Worm (Caenorhabditis elegans) whole organism, L1 larva: ENCODE data around the gene F26D2.16.

Source experiments
- C04F5.9 ChIP-seq: sonication (generic microtip); optimal IDR thresholded peaks from 2 replicates; lab custom pipeline; 2016; ENCODE audit warnings: missing genetic modification characterization, missing compliant biosample characterization
- C16A3.4 ChIP-seq: fragments of 150-350 bp; optimal IDR thresholded peaks from 2 replicates; lab custom pipeline; 2014; ENCODE audit warnings: missing biosample characterization, missing genetic modification characterization
- C34B4.2 ChIP-seq: sonication (generic microtip); optimal IDR thresholded peaks from 2 replicates; lab custom pipeline; 2017; ENCODE audit warnings: mild to moderate bottlenecking, missing genetic modification characterization, missing compliant biosample characterization
- Y116A8C.19 ChIP-seq: sonication (generic microtip); optimal IDR thresholded peaks from 2 replicates; lab custom pipeline; 2016; ENCODE audit warnings: missing compliant biosample characterization, missing genetic modification characterization, borderline replicate concordance
- aha-1 ChIP-seq: fragments of 150-350 bp; optimal IDR thresholded peaks from 2 replicates; lab custom pipeline; 2014; ENCODE audit warnings: missing biosample characterization, missing genetic modification characterization
- ama-1 ChIP-seq: fragments of 150-350 bp; optimal IDR thresholded peaks from 2 replicates; lab custom pipeline; 2014
- ceh-63 ChIP-seq: fragments of 200-800 bp; sonication (Bioruptor generic); optimal IDR thresholded peaks from 2 replicates; lab custom pipeline; 2018; ENCODE audit warnings: mild to moderate bottlenecking, missing genetic modification characterization, missing compliant biosample characterization
- ceh-90 ChIP-seq: sonication (generic microtip); optimal IDR thresholded peaks from 2 replicates; lab custom pipeline; 2016; ENCODE audit warnings: missing genetic modification characterization, missing compliant biosample characterization
- ces-1 ChIP-seq: fragments of 150-350 bp; optimal IDR thresholded peaks from 2 replicates; lab custom pipeline; 2014; ENCODE audit warnings: missing biosample characterization, missing genetic modification reagents, missing genetic modification characterization
- dsc-1 ChIP-seq: sonication (generic microtip); optimal IDR thresholded peaks from 2 replicates; lab custom pipeline; 2016; ENCODE audit warnings: mild to moderate bottlenecking, missing genetic modification characterization, missing compliant biosample characterization
- efl-1 ChIP-seq, 4 experiments: fragments of 150-350 bp; optimal IDR thresholded peaks in 3 of 4; peaks in 1 of 4; 1 replicate in 1 of 4; 2 replicates in 3 of 4; lab custom pipeline; 2014; ENCODE audit warnings: missing biosample characterization in 2 of 4, missing genetic modification characterization in 2 of 4, missing genetic modification reagents in 2 of 4
- egl-13 ChIP-seq: sonication (generic microtip); optimal IDR thresholded peaks from 2 replicates; lab custom pipeline; 2016; ENCODE audit warnings: missing genotype, missing genetic modification reagents, missing genetic modification characterization, missing compliant biosample characterization
- elt-2 ChIP-seq: sonication (generic microtip); optimal IDR thresholded peaks from 2 replicates; lab custom pipeline; 2016; ENCODE audit warnings: missing genetic modification characterization, mild to moderate bottlenecking, inconsistent platforms, missing compliant biosample characterization, missing genetic modification reagents
- elt-3 ChIP-seq, 6 experiments: fragments of 150-350 bp in 1 of 6; sonication (generic microtip); optimal IDR thresholded peaks; 2 replicates each; lab custom pipeline; 2017 to 2018; ENCODE audit warnings: missing biosample characterization in 6 of 6, missing genetic modification characterization in 6 of 6, inconsistent platforms in 1 of 6
- fkh-4 ChIP-seq: sonication (generic microtip); optimal IDR thresholded peaks from 2 replicates; lab custom pipeline; 2016; ENCODE audit warnings: missing compliant biosample characterization, missing genetic modification characterization, borderline replicate concordance
- isw-1 ChIP-seq: fragments of 200-800 bp; sonication (Bioruptor generic); IDR thresholded peaks from 2 replicates; pipeline ENCODE4 v1.3.6; 2022; ENCODE audit warnings: missing genetic modification characterization, missing compliant biosample characterization
- jun-1 ChIP-seq: fragments of 150-350 bp; optimal IDR thresholded peaks from 2 replicates; lab custom pipeline; 2014; ENCODE audit warnings: missing biosample characterization, missing genetic modification reagents, missing genetic modification characterization
- lin-13 ChIP-seq: fragments of 150-350 bp; optimal IDR thresholded peaks from 2 replicates; lab custom pipeline; 2014; ENCODE audit warnings: missing biosample characterization, missing genetic modification reagents, missing genetic modification characterization
- lin-14 ChIP-seq: fragments of 200-800 bp; sonication (Bioruptor generic); optimal IDR thresholded peaks from 2 replicates; lab custom pipeline; 2018; ENCODE audit warnings: mild to moderate bottlenecking, missing genetic modification characterization, moderate library complexity, missing compliant biosample characterization
- lin-15B ChIP-seq: fragments of 150-350 bp; sonication (generic microtip); optimal IDR thresholded peaks from 3 replicates; lab custom pipeline; 2014; ENCODE audit warnings: missing biosample characterization, missing genetic modification characterization
- lsy-2 ChIP-seq, 2 experiments: fragments of 150-350 bp; optimal IDR thresholded peaks; 2 replicates each; lab custom pipeline; 2014; ENCODE audit warnings: missing biosample characterization in 2 of 2, missing genetic modification characterization in 2 of 2
- mdl-1 ChIP-seq, 2 experiments: fragments of 150-350 bp; optimal IDR thresholded peaks; 2 replicates each; lab custom pipeline; 2014 to 2017; ENCODE audit warnings: missing biosample characterization in 2 of 2, missing genetic modification characterization in 2 of 2, inconsistent platforms in 1 of 2
- nhr-20 ChIP-seq: sonication (generic microtip); optimal IDR thresholded peaks from 2 replicates; lab custom pipeline; 2016; ENCODE audit warnings: mild to moderate bottlenecking, missing genetic modification characterization, missing compliant biosample characterization
- nhr-237 ChIP-seq: fragments of 150-350 bp; optimal IDR thresholded peaks from 2 replicates; lab custom pipeline; 2014; ENCODE audit warnings: missing biosample characterization, missing genetic modification characterization
- nhr-28 ChIP-seq: fragments of 150-350 bp; optimal IDR thresholded peaks from 2 replicates; lab custom pipeline; 2014; ENCODE audit warnings: missing biosample characterization, missing genetic modification characterization
- nhr-77 ChIP-seq: fragments of 150-350 bp; optimal IDR thresholded peaks from 2 replicates; lab custom pipeline; 2014; ENCODE audit warnings: missing biosample characterization, missing genetic modification characterization
- nhr-90 ChIP-seq: sonication (generic microtip); optimal IDR thresholded peaks from 2 replicates; lab custom pipeline; 2016; ENCODE audit warnings: mild to moderate bottlenecking, missing genetic modification characterization, missing compliant biosample characterization; ENCODE audit not compliant: poor library complexity
- pax-3 ChIP-seq: fragments of 200-800 bp; sonication (Bioruptor generic); optimal IDR thresholded peaks from 2 replicates; lab custom pipeline; 2018; ENCODE audit warnings: mild to moderate bottlenecking, missing genetic modification characterization, moderate library complexity, missing compliant biosample characterization
- pqm-1 ChIP-seq: sonication (generic microtip); optimal IDR thresholded peaks from 3 replicates; lab custom pipeline; 2017; ENCODE audit warnings: missing biosample characterization, missing genetic modification characterization
- rnt-1 ChIP-seq: sonication (generic microtip); optimal IDR thresholded peaks from 2 replicates; lab custom pipeline; 2016; ENCODE audit warnings: mild to moderate bottlenecking, missing genetic modification characterization, moderate library complexity, missing compliant biosample characterization
- snpc-4 ChIP-seq: fragments of 150-350 bp; optimal IDR thresholded peaks from 2 replicates; lab custom pipeline; 2014; ENCODE audit warnings: missing biosample characterization, missing genetic modification characterization
- sox-4 ChIP-seq: sonication (generic microtip); optimal IDR thresholded peaks from 2 replicates; lab custom pipeline; 2016; ENCODE audit warnings: missing genetic modification characterization, missing compliant biosample characterization
- sptf-1 ChIP-seq: fragments of 150-350 bp; optimal IDR thresholded peaks from 2 replicates; lab custom pipeline; 2014; ENCODE audit warnings: missing biosample characterization, missing genetic modification characterization
- sup-37 ChIP-seq: fragments of 200-800 bp; sonication (Bioruptor generic); optimal IDR thresholded peaks from 2 replicates; lab custom pipeline; 2018; ENCODE audit warnings: mild to moderate bottlenecking, missing genetic modification characterization, missing compliant biosample characterization
- swsn-7 ChIP-seq: sonication (generic microtip); optimal IDR thresholded peaks from 2 replicates; lab custom pipeline; 2016; ENCODE audit warnings: missing genetic modification characterization, missing compliant biosample characterization
- tlp-1 ChIP-seq: fragments of 150-350 bp; optimal IDR thresholded peaks from 2 replicates; lab custom pipeline; 2014; ENCODE audit warnings: missing biosample characterization, missing genetic modification characterization
- unc-130 ChIP-seq: fragments of 150-350 bp; optimal IDR thresholded peaks from 2 replicates; lab custom pipeline; 2017; ENCODE audit warnings: missing biosample characterization, missing genetic modification characterization, inconsistent platforms
- vab-15 ChIP-seq: sonication (generic microtip); optimal IDR thresholded peaks from 2 replicates; lab custom pipeline; 2017; ENCODE audit warnings: missing genotype, mild to moderate bottlenecking, missing genetic modification characterization, missing compliant biosample characterization
- xbp-1 ChIP-seq: sonication (generic microtip); optimal IDR thresholded peaks from 2 replicates; lab custom pipeline; 2016; ENCODE audit warnings: missing genetic modification characterization, missing compliant biosample characterization
- zag-1 ChIP-seq: fragments of 150-350 bp; optimal IDR thresholded peaks from 2 replicates; lab custom pipeline; 2014; ENCODE audit warnings: missing biosample characterization, missing genetic modification characterization
- zip-4 ChIP-seq: fragments of 200-800 bp; sonication (Bioruptor generic); optimal IDR thresholded peaks from 2 replicates; lab custom pipeline; 2018; ENCODE audit warnings: mild to moderate bottlenecking, missing genetic modification characterization, moderate library complexity, missing compliant biosample characterization

F26D2.16 gene

ce11 chrV:16429940-16430339, 10.3 kb upstream of the F26D2.16 start, which contains the start of gene str-73:
str-73 (plus strand) TSS chrV:16430240.
- TF ChIP-seq xbp-1 (tag; lab: Kevin White, UChicago): no peak
- TF ChIP-seq vab-15 (tag; lab: Kevin White, UChicago): no peak
- TF ChIP-seq nhr-77 (tag; lab: Kevin White, UChicago): no peak
- TF ChIP-seq elt-2 (tag; lab: Kevin White, UChicago): no peak
- TF ChIP-seq unc-130 (tag; lab: Kevin White, UChicago): no peak
- no peak for TF ChIP-seq sptf-1
- no peak for TF ChIP-seq lsy-2 (tag; optimal IDR thresholded peaks at IDR 0.05; lab: Kevin White, UChicago)
- TF ChIP-seq nhr-90 (tag; lab: Kevin White, UChicago): no peak
- no peak for TF ChIP-seq rnt-1 (tag; lab: Kevin White, UChicago)

- TF ChIP-seq zag-1 (tag; lab: Kevin White, UChicago) (no peak), zip-4 (GFP tag; lab: Kevin White, UChicago) (no peak), sox-4 (tag; lab: Kevin White, UChicago) (no peak), vab-15 (tag; lab: Kevin White, UChicago) (no peak), jun-1 (tag; lab: Kevin White, UChicago) (no peak), fkh-4 (no peak), pax-3 (no peak), aha-1 (tag; lab: Kevin White, UChicago) (no peak), swsn-7 (tag; lab: Kevin White, UChicago) (no peak), mdl-1 (tag; optimal IDR thresholded peaks at IDR 0.05; lab: Kevin White, UChicago) (no peak), egl-13 (tag; lab: Kevin White, UChicago) (no peak), ceh-90 (tag; lab: Kevin White, UChicago) (no peak), unc-130 (tag; lab: Kevin White, UChicago) (no peak), ces-1 (GFP tag; lab: Kevin White, UChicago) (no peak), nhr-28 (tag; lab: Kevin White, UChicago) (no peak), nhr-20 (no peak), efl-1 (optimal IDR thresholded peaks at IDR 0.05; lab: Kevin White, UChicago) (no peak), efl-1 (GFP tag; optimal IDR thresholded peaks at IDR 0.05 in 1 of 2; lab: Kevin White, UChicago) (no peak), C34B4.2 (no peak), ceh-63 (GFP tag; lab: Kevin White, UChicago) (no peak)
Observed at ce11 chrV:16429503-16429902, 9.8 kb upstream of the F26D2.16 start, which contains the start of gene F26D2.10. F26D2.10 (minus strand) TSS chrV:16429603.

ce11 chrV:16424428-16424827, 4.8 kb upstream of the F26D2.16 start, which contains the start of gene srw-29:
srw-29 (minus strand) TSS chrV:16424528.
- no peak for TF ChIP-seq ama-1
- no peak for TF ChIP-seq xbp-1 (tag; lab: Kevin White, UChicago)
- TF ChIP-seq ceh-90 (tag; lab: Kevin White, UChicago): no peak

ce11 chrV:16420696-16421095, 1.0 kb upstream of the F26D2.16 start, which contains the start of gene srw-48:
srw-48 (plus strand) TSS chrV:16420996.
- TF ChIP-seq pqm-1 (tag; lab: Kevin White, UChicago) (no peak), lin-13 (no peak), elt-3 (tag; optimal IDR thresholded peaks at IDR 0.05; lab: Kevin White, UChicago) (no peak), C16A3.4 (tag; lab: Kevin White, UChicago) (no peak)
- TF ChIP-seq, all 84 proteins: peak for 0

- TF ChIP-seq lin-14 (GFP tag; lab: Kevin White, UChicago) (no peak), sup-37 (no peak), fkh-4 (no peak), lin-15B (tag; lab: Kevin White, UChicago) (no peak), C04F5.9 (tag; lab: Kevin White, UChicago) (no peak), tlp-1 (tag; lab: Kevin White, UChicago) (no peak), dsc-1 (tag; lab: Kevin White, UChicago) (no peak), nhr-237 (tag; lab: Kevin White, UChicago) (no peak), isw-1 (no peak), nhr-28 (tag; lab: Kevin White, UChicago) (no peak), snpc-4 (tag; lab: Kevin White, UChicago) (no peak), Y116A8C.19 (tag; lab: Kevin White, UChicago) (no peak)
- TF ChIP-seq, all 84 proteins: peak for 0
Observed at ce11 chrV:16417014-16417413, 2.7 kb downstream of the F26D2.16 start, which contains the start of gene str-55. str-55 (minus strand) TSS chrV:16417114.
